Worm (Caenorhabditis elegans): ENCODE data around the gene flp-13.

- TF ChIP-seq nhr-12 (tag; optimal IDR thresholded peaks at IDR 0.05) (no peak), skn-1 (tag; optimal IDR thresholded peaks at IDR 0.05) (no peak), elt-3 (tag; optimal IDR thresholded peaks at IDR 0.05) (no peak), nhr-11 (tag; optimal IDR thresholded peaks at IDR 0.05) (no peak), Y116A8C.19 (tag; optimal IDR thresholded peaks at IDR 0.05; ENCODE audit: borderline replicate concordance) (no peak), mab-9 (GFP tag; IDR thresholded peaks at IDR 0.05) (no peak), fkh-8 (tag; optimal IDR thresholded peaks at IDR 0.05) (no peak), dpl-1 (GFP tag; optimal IDR thresholded peaks at IDR 0.05) (no peak), unc-62 (GFP tag; optimal IDR thresholded peaks at IDR 0.05) (no peak), pag-3 (tag; optimal IDR thresholded peaks at IDR 0.05; ENCODE audit: borderline replicate concordance, insufficient read depth) (no peak), pax-3 (tag; optimal IDR thresholded peaks at IDR 0.05) (peak; percentile 4)
Measured at ce11 chrIV:7710824-7711223, 12.6 kb upstream of the flp-13 start, which contains the start of gene nhr-8.
